Worm (Caenorhabditis elegans) whole organism, L3 larva: ENCODE measurements around the gene lys-7.

Experiments
- ceh-82 ChIP-seq: fragments of 150-350 bp; optimal IDR thresholded peaks from 2 replicates; lab custom pipeline; 2014; ENCODE audit warnings: missing biosample characterization, missing genetic modification characterization
- ceh-9 ChIP-seq: sonication (generic microtip); optimal IDR thresholded peaks from 2 replicates; lab custom pipeline; 2018; ENCODE audit warnings: missing biosample characterization, missing genetic modification characterization
- elt-3 ChIP-seq, 3 experiments: fragments of 150-350 bp in 1 of 3; sonication (generic microtip) in 2 of 3; optimal IDR thresholded peaks; 2 replicates in 2 of 3; 4 replicates in 1 of 3; lab custom pipeline; 2014 to 2017; ENCODE audit warnings: missing biosample characterization in 3 of 3, missing genetic modification characterization in 3 of 3
- fos-1 ChIP-seq: fragments of 150-350 bp; optimal IDR thresholded peaks from 2 replicates; lab custom pipeline; 2014; ENCODE audit warnings: missing biosample characterization, missing genetic modification characterization
- nhr-11 ChIP-seq: fragments of 150-350 bp; optimal IDR thresholded peaks from 2 replicates; lab custom pipeline; 2014; ENCODE audit warnings: missing biosample characterization, missing genetic modification characterization
- snpc-4 ChIP-seq: fragments of 150-350 bp; optimal IDR thresholded peaks from 2 replicates; lab custom pipeline; 2014; ENCODE audit warnings: missing biosample characterization, missing genetic modification characterization
- unc-39 ChIP-seq: sonication (generic microtip); optimal IDR thresholded peaks from 4 replicates; lab custom pipeline; 2017; ENCODE audit warnings: missing biosample characterization, missing genetic modification characterization
- unc-62 ChIP-seq: fragments of 150-350 bp; sonication (generic microtip); optimal IDR thresholded peaks from 4 replicates; lab custom pipeline; 2014; ENCODE audit warnings: missing biosample characterization, missing genetic modification reagents, missing genetic modification characterization

DNA sequence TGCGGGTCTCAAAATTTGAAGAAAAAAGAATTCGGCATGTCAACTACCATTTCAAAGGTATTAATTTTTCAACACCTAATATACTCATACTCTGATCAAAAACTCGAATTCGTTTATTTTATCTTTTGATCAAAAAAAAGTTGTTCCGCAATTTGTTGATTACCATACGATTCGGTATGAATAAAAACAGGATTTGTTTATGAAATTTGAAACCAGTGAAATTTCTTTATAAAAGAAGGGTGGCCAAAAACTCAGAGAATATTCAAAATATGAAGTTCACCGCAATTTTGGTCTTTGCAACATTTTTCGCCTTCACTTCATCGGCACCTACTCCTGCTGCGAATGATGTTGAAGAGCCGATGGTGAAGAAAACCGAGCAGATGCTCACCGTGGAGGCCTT lies 19.6 kb upstream of the lys-7 start, which contains the start of the genes C07G3.8 and C07G3.10:
- TF ChIP-seq nhr-11 (no peak), snpc-4 (tag; lab: Kevin White, UChicago) (no peak), ceh-82 (no peak), elt-3 (tag; optimal IDR thresholded peaks at IDR 0.05; lab: Kevin White, UChicago) (no peak), unc-39 (tag; lab: Kevin White, UChicago) (no peak), ceh-9 (tag; lab: Kevin White, UChicago) (no peak), unc-62 (no peak), fos-1 (no peak)
